Worm (Caenorhabditis elegans): ENCODE data around the gene clik-1.

The clik-1 gene

ce11 chrV:6753257-6753656 is 15.3 kb downstream of the clik-1 start:
- TF ChIP-seq nhr-10 (tag; optimal IDR thresholded peaks at IDR 0.05) (no peak), aly-2 (tag; optimal IDR thresholded peaks at IDR 0.05) (no peak), unc-55 (GFP tag; optimal IDR thresholded peaks at IDR 0.05) (no peak), nhr-129 (tag; optimal IDR thresholded peaks at IDR 0.05) (no peak), zag-1 (tag; optimal IDR thresholded peaks at IDR 0.05) (no peak), ztf-11 (tag; optimal IDR thresholded peaks at IDR 0.05) (no peak), fos-1 (tag; optimal IDR thresholded peaks at IDR 0.05) (no peak), skn-1 (tag; optimal IDR thresholded peaks at IDR 0.05) (no peak), C34F6.9 (tag; optimal IDR thresholded peaks at IDR 0.05) (no peak), nhr-12 (tag; optimal IDR thresholded peaks at IDR 0.05) (no peak)

ce11 chrV:6751493-6752100 is 16.9 kb downstream of the clik-1 start:
- no peak for TF ChIP-seq nhr-11 (tag; optimal IDR thresholded peaks at IDR 0.05)
- peak; percentile 46 for TF ChIP-seq F13H6.1 (tag; optimal IDR thresholded peaks at IDR 0.05)
- peak; percentile 52 for TF ChIP-seq sma-9 (GFP tag; optimal IDR thresholded peaks at IDR 0.05)
- no peak for TF ChIP-seq sma-9 (tag; optimal IDR thresholded peaks at IDR 0.05)
- no peak for TF ChIP-seq unc-55 (GFP tag; optimal IDR thresholded peaks at IDR 0.05)
- no peak for TF ChIP-seq ztf-1 (GFP tag; conservative IDR thresholded peaks at IDR 0.05)
- peak; percentile 34 for TF ChIP-seq mab-5 (tag; optimal IDR thresholded peaks at IDR 0.05)
- no peak for TF ChIP-seq mdl-1 (tag; optimal IDR thresholded peaks at IDR 0.05)
- peak; percentile 34 for TF ChIP-seq nhr-129 (tag; optimal IDR thresholded peaks at IDR 0.05)
- TF ChIP-seq R02D3.7 (tag; optimal IDR thresholded peaks at IDR 0.05) = no peak

- TF ChIP-seq ZK546.5 (tag; optimal IDR thresholded peaks at IDR 0.05) = no peak
- TF ChIP-seq blmp-1 (tag; optimal IDR thresholded peaks at IDR 0.05; ENCODE audit: insufficient read depth) = peak; percentile 88
Measured at ce11 chrV:6744774-6745173, 23.8 kb downstream of the clik-1 start, which contains the start of gene T25F10.3. T25F10.3 (plus strand) TSS chrV:6745081.

- no peak for TF ChIP-seq unc-39 (tag; optimal IDR thresholded peaks at IDR 0.05)
- TF ChIP-seq nhr-25 (tag; optimal IDR thresholded peaks at IDR 0.05) = peak; percentile 56
- TF ChIP-seq blmp-1 (tag; optimal IDR thresholded peaks at IDR 0.05; ENCODE audit: insufficient read depth) = peak; percentile 94
- no peak for TF ChIP-seq nhr-129 (tag; optimal IDR thresholded peaks at IDR 0.05)
Measured at ce11 chrV:6736877-6737276, 31.7 kb downstream of the clik-1 start.

- TF ChIP-seq nhr-25 (tag; optimal IDR thresholded peaks at IDR 0.05) (peak; percentile 51), zag-1 (tag; optimal IDR thresholded peaks at IDR 0.05) (no peak), peb-1 (tag; optimal IDR thresholded peaks at IDR 0.05) (no peak)
Measured at ce11 chrV:6736108-6736507, 32.4 kb downstream of the clik-1 start.

ce11 chrV:6732995-6733394 is 35.5 kb downstream of the clik-1 start, which contains the start of gene grl-8:
grl-8 (minus strand) TSS chrV:6733095.
- TF ChIP-seq ceh-82 (tag; optimal IDR thresholded peaks at IDR 0.05) (no peak), nhr-11 (tag; optimal IDR thresholded peaks at IDR 0.05) (no peak), peb-1 (tag; optimal IDR thresholded peaks at IDR 0.05) (no peak), lin-11 (tag; optimal IDR thresholded peaks at IDR 0.05) (no peak), dmd-4 (tag; optimal IDR thresholded peaks at IDR 0.05) (no peak), alr-1 (tag; optimal IDR thresholded peaks at IDR 0.05) (no peak), ztf-11 (tag; optimal IDR thresholded peaks at IDR 0.05) (no peak), nhr-237 (tag; optimal IDR thresholded peaks at IDR 0.05) (no peak), sma-3 (GFP tag; optimal IDR thresholded peaks at IDR 0.05) (no peak), Y55F3AM.14 (GFP tag; optimal IDR thresholded peaks at IDR 0.05) (no peak), mbf-1 (tag; optimal IDR thresholded peaks at IDR 0.05) (no peak), ceh-16 (tag; optimal IDR thresholded peaks at IDR 0.05) (no peak), nhr-25 (tag; optimal IDR thresholded peaks at IDR 0.05) (no peak)

Measured in whole organism, L2 larva.